Fruit fly (Drosophila melanogaster): Measurements from ENCODE around the gene Gba1a.

Gene Gba1a

DNA sequence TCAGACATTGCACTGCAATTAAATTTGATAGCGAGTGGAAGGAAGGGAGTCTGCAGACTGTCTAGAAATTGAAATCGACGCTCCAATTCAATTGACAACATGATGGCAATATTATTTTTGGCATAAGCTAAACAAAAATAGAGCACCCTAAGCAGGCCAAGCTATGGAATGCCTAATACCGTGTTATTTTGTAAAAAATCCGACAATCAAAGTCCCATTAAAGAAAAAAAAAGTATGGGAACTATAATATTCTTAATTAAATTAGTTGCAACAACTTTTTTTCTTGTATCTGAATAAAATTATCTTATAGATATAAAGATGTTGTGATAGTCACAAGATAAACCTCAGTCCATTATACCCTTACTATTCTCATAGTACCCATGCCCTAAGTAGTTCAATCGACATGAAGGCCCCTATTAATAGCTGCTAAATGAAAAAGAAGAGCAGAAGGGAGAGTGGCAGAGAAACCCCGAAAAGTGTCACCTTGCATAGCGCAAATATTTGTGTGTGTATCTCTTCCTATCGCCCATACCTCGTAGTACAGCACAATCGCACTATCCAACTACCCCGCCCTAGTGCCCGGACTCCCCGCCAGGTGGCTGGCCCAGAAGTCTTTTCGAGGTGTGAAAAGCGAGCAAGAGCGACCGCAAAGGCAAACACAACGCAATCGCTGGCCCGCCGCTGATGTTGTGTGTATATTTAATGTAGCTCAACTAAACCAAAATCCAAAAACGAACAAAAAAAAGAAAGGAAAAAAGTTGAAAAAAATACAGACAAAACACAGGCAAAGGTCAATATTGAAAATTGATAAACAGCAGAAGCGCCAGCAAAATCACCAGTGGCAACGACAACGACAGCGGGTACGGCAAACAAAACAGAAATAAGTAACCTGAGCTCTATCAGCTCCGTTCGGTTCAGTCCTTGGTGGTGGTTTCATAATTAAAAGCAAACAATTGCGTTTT is 42.8 kb upstream of the Gba1a start (continued):
- TF ChIP-seq aop (GFP tag; IDR thresholded peaks at IDR 0.05): no peak
- TF ChIP-seq CG11695 (GFP tag; IDR thresholded peaks at IDR 0.05): peak; percentile 21; the same call in 2 of the 3 replicates
- TF ChIP-seq CG6272 (GFP tag; IDR thresholded peaks at IDR 0.05): no peak
- peak; percentile 56 for TF ChIP-seq pum (GFP tag; optimal IDR thresholded peaks at IDR 0.05)
- 0 out of 3 replicates have a peak, but pooled peaks have one; percentile 19 for TF ChIP-seq tgo (GFP tag; IDR thresholded peaks at IDR 0.05)
- peak; percentile 88 for TF ChIP-seq CG34376 (GFP tag; optimal IDR thresholded peaks at IDR 0.05)
- peak in 1 of 2 experiments; percentile 79 for TF ChIP-seq Hr78 (GFP tag; optimal IDR thresholded peaks at IDR 0.05)
- TF ChIP-seq D19A (tag; optimal IDR thresholded peaks at IDR 0.05): peak; percentile 12
- TF ChIP-seq Xbp1 (GFP tag; optimal IDR thresholded peaks at IDR 0.05): no peak
- peak; percentile 87 for TF ChIP-seq CG9727 (GFP tag; optimal IDR thresholded peaks at IDR 0.05)
- TF ChIP-seq stc (GFP tag; IDR thresholded peaks at IDR 0.05): peak; percentile 29
- TF ChIP-seq esg (GFP tag; conservative IDR thresholded peaks at IDR 0.05): 0 out of 2 replicates have a peak, but pooled peaks have one; percentile 24
- TF ChIP-seq CG1792 (GFP tag; optimal IDR thresholded peaks at IDR 0.05): peak; percentile 22
- TF ChIP-seq CTCF (GFP tag; optimal IDR thresholded peaks at IDR 0.05): peak; percentile 90
- no peak for TF ChIP-seq CG14441 (GFP tag; IDR thresholded peaks at IDR 0.05)
- TF ChIP-seq CG1024 (GFP tag; IDR thresholded peaks at IDR 0.05): 0 out of 2 replicates have a peak, but pooled peaks have one; percentile 54
- TF ChIP-seq CG13424 (tag; optimal IDR thresholded peaks at IDR 0.05): peak; percentile 56
- peak; percentile 84 for TF ChIP-seq Asciz (GFP tag; optimal IDR thresholded peaks at IDR 0.05)
- no peak for TF ChIP-seq Oaz (GFP tag; IDR thresholded peaks at IDR 0.05)
- TF ChIP-seq CG7786 (GFP tag; optimal IDR thresholded peaks at IDR 0.05): peak; percentile 37
- TF ChIP-seq CG12391 (tag; optimal IDR thresholded peaks at IDR 0.05): peak; percentile 42
- TF ChIP-seq sd (tag; optimal IDR thresholded peaks at IDR 0.05): peak; percentile 75
- TF ChIP-seq az2 (GFP tag; optimal IDR thresholded peaks at IDR 0.05): no peak
- peak; percentile 3 for TF ChIP-seq CG10565 (GFP tag; optimal IDR thresholded peaks at IDR 0.05)
- TF ChIP-seq CG8089 (GFP tag; optimal IDR thresholded peaks at IDR 0.05): peak; percentile 84
- TF ChIP-seq NK7.1 (GFP tag; optimal IDR thresholded peaks at IDR 0.05): peak; percentile 83
- TF ChIP-seq CG9609 (GFP tag; optimal IDR thresholded peaks at IDR 0.05): peak; percentile 45
- TF ChIP-seq ro (GFP tag; IDR thresholded peaks at IDR 0.05): no peak
- TF ChIP-seq CG12659 (GFP tag; optimal IDR thresholded peaks at IDR 0.05): peak; percentile 42
- TF ChIP-seq ftz-f1 (GFP tag; optimal IDR thresholded peaks at IDR 0.05): peak; percentile 70
- peak; percentile 75 for TF ChIP-seq CG8290 (GFP tag; optimal IDR thresholded peaks at IDR 0.05)
- peak; percentile 49 to 92 for TF ChIP-seq CG8290 (tag; optimal IDR thresholded peaks at IDR 0.05)
- TF ChIP-seq Ets97D (GFP tag; optimal IDR thresholded peaks at IDR 0.05): no peak
- TF ChIP-seq danr (GFP tag; IDR thresholded peaks at IDR 0.05): no peak; the same call in 1 of the 2 replicates
- TF ChIP-seq CG7987 (GFP tag; optimal IDR thresholded peaks at IDR 0.05): peak; percentile 61
- peak; percentile 23; the same call in 1 of the 2 replicates for TF ChIP-seq CG17328 (GFP tag; IDR thresholded peaks at IDR 0.05)
- peak; percentile 50 for TF ChIP-seq BtbVII (GFP tag; optimal IDR thresholded peaks at IDR 0.05)
- 0 out of 3 replicates have a peak, but pooled peaks have one; percentile 6 for TF ChIP-seq ken (GFP tag; IDR thresholded peaks at IDR 0.05)
- TF ChIP-seq CG8388 (GFP tag; optimal IDR thresholded peaks at IDR 0.05): peak; percentile 3
- TF ChIP-seq lola (GFP tag; optimal IDR thresholded peaks at IDR 0.05): peak in 1 of 3 experiments; percentile 82
- no peak for TF ChIP-seq klu (GFP tag; IDR thresholded peaks at IDR 0.05)
- TF ChIP-seq cato (GFP tag; optimal IDR thresholded peaks at IDR 0.05; ENCODE audit: borderline replicate concordance): peak; percentile 6
- TF ChIP-seq ATbp (GFP tag; optimal IDR thresholded peaks at IDR 0.05): peak; percentile 89
- no peak for TF ChIP-seq Sin3A (optimal IDR thresholded peaks at IDR 0.05)
- TF ChIP-seq rib (GFP tag; IDR thresholded peaks at IDR 0.05): 0 out of 2 replicates have a peak, but pooled peaks have one; percentile 17
- peak; percentile 36 for TF ChIP-seq CG11696 (GFP tag; IDR thresholded peaks at IDR 0.05)
- TF ChIP-seq Hmx (GFP tag; optimal IDR thresholded peaks at IDR 0.05): no peak
- TF ChIP-seq trem (tag; optimal IDR thresholded peaks at IDR 0.05): peak; percentile 11
- peak; percentile 49 for TF ChIP-seq caup (GFP tag; optimal IDR thresholded peaks at IDR 0.05; ENCODE audit: severe bottlenecking)
